Fruit fly (Drosophila melanogaster): ENCODE data around the gene GXIVsPLA2.
A peak's percentile ranks its signal among the peaks of the same experiment; 100 is the strongest.

The GXIVsPLA2 gene

DNA sequence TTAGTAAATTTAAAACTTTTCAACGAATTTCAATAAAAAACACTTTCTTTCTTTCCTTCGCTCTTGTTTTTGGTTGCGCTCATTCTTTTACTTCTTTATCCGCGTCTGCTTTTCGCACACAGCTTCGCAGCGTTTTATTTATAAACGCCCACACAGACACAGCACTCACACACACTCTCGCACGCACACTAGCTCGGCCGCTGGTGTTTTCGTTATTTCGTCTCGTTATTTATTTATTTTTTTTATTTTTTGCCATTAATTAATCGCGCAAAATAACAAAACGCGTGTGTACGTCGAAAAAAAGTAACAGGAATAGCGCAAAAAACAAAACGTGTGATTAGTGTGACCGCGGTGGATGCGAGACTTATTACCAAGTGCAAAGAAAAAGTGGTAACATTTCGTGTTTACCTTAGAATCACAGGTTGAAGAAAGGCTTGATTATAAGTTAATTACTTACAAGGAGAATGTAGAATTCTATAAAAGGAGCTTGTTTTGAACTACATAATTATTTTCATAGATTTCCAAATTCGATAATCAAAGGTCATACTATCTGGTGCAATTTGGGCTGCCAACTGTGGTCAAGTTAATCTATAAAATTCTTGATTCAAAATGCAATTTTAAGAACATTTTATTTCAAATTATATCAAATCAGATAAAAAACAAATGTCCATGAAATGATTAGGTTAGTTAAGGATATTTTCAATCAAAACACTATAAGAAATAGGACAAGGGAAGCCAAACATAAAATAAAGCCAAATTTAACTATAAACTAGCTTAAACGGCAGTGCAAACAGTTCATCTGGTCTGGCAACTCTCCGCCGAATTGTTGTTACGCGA lies 49.7 kb downstream of the GXIVsPLA2 start, which contains the start of the genes hzg and mRpS31:
hzg (minus strand) TSS at position 336 of the 837 bp plus-strand sequence.
mRpS31 (plus strand) TSS at position 793 of the 837 bp plus-strand sequence.
- TF ChIP-seq dmrt93B (GFP tag; optimal IDR thresholded peaks at IDR 0.05) (peak; percentile 4), Dfd (GFP tag; optimal IDR thresholded peaks at IDR 0.05) (no peak), sage (GFP tag; optimal IDR thresholded peaks at IDR 0.05) (peak; percentile 10), Sp1 (GFP tag; optimal IDR thresholded peaks at IDR 0.05) (peak; percentile 69), Vsx2 (GFP tag; optimal IDR thresholded peaks at IDR 0.05; ENCODE audit: partially characterized antibody) (no peak), HLH106 (tag; optimal IDR thresholded peaks at IDR 0.05) (peak; percentile 74), dsf (GFP tag; optimal IDR thresholded peaks at IDR 0.05; ENCODE audit: borderline replicate concordance) (peak; percentile 33), Dif (GFP tag; optimal IDR thresholded peaks at IDR 0.05; ENCODE audit: partially characterized antibody) (no peak), Jra (GFP tag; optimal IDR thresholded peaks at IDR 0.05) (peak; percentile 31), usp (GFP tag; optimal IDR thresholded peaks at IDR 0.05) (no peak), Hnf4 (GFP tag; optimal IDR thresholded peaks at IDR 0.05) (peak; percentile 59), Abd-B (GFP tag; optimal IDR thresholded peaks at IDR 0.05) (no peak), rgr (GFP tag; optimal IDR thresholded peaks at IDR 0.05) (peak; percentile 38), woc (GFP tag; optimal IDR thresholded peaks at IDR 0.05) (peak; percentile 61), foxo (GFP tag; optimal IDR thresholded peaks at IDR 0.05) (peak; percentile 39 to 63), GATAd (GFP tag; optimal IDR thresholded peaks at IDR 0.05) (no peak), sv (GFP tag; optimal IDR thresholded peaks at IDR 0.05) (peak; percentile 37), tai (GFP tag; optimal IDR thresholded peaks at IDR 0.05) (no peak), Myc (optimal IDR thresholded peaks at IDR 0.05) (peak; percentile 93), pan (optimal IDR thresholded peaks at IDR 0.05) (no peak), CG9705 (GFP tag; optimal IDR thresholded peaks at IDR 0.05) (peak; percentile 10), Hr83 (GFP tag; optimal IDR thresholded peaks at IDR 0.05; ENCODE audit: poor library complexity, severe bottlenecking) (peak; percentile 28), OdsH (GFP tag; optimal IDR thresholded peaks at IDR 0.05) (peak; percentile 51), Hr78 (GFP tag; optimal IDR thresholded peaks at IDR 0.05) (no peak), Rel (GFP tag; optimal IDR thresholded peaks at IDR 0.05) (peak; percentile 25), Rel (tag; optimal IDR thresholded peaks at IDR 0.05) (peak; percentile 88), brk (GFP tag; optimal IDR thresholded peaks at IDR 0.05) (no peak), N (GFP tag; optimal IDR thresholded peaks at IDR 0.05) (no peak), fru (GFP tag; optimal IDR thresholded peaks at IDR 0.05) (peak; percentile 45), ey (GFP tag; optimal IDR thresholded peaks at IDR 0.05) (peak; percentile 57), psq (GFP tag; optimal IDR thresholded peaks at IDR 0.05) (peak; percentile 97), jim (GFP tag; optimal IDR thresholded peaks at IDR 0.05) (no peak), CG32264 (GFP tag; optimal IDR thresholded peaks at IDR 0.05) (no peak), h (GFP tag; optimal IDR thresholded peaks at IDR 0.05) (peak; percentile 52), br (GFP tag; optimal IDR thresholded peaks at IDR 0.05) (peak; percentile 5), dl (GFP tag; optimal IDR thresholded peaks at IDR 0.05; ENCODE audit: insufficient read depth in 1 of 2, partially characterized antibody in 2 of 2) (no peak), lola (GFP tag; optimal IDR thresholded peaks at IDR 0.05) (no peak), CrebA (GFP tag; optimal IDR thresholded peaks at IDR 0.05; ENCODE audit: borderline replicate concordance) (no peak), Mio (GFP tag; optimal IDR thresholded peaks at IDR 0.05) (no peak)
